Worm (Caenorhabditis elegans) whole organism, midembryonic: ENCODE data around the gene srx-93.
"Not testable (repeated sequence)": the region's sequence is repeated elsewhere in the genome, so short reads cannot be mapped to it uniquely, and the experiment has no call there.

Experiments
- T22C8.4 ChIP-seq: fragments of 200-800 bp; sonication (Bioruptor generic); IDR thresholded peaks from 2 replicates; pipeline ENCODE4 v1.3.6; 2022; ENCODE audit warnings: missing genetic modification characterization, missing compliant biosample characterization
- cog-1 ChIP-seq: sonication (generic microtip); optimal IDR thresholded peaks from 2 replicates; lab custom pipeline; 2016; ENCODE audit warnings: missing genetic modification characterization, missing compliant biosample characterization
- flt-1 ChIP-seq: fragments of 200-800 bp; sonication (Bioruptor generic); IDR thresholded peaks from 2 replicates; pipeline ENCODE4 v1.3.6; 2022; ENCODE audit warnings: missing genetic modification characterization, missing compliant biosample characterization
- klf-2 ChIP-seq: fragments of 200-800 bp; sonication (Bioruptor generic); conservative IDR thresholded peaks from 2 replicates; pipeline ENCODE4 v1.3.6; 2022; ENCODE audit warnings: missing genetic modification reagents, missing genetic modification characterization, missing compliant biosample characterization
- med-1 ChIP-seq: sonication (generic microtip); optimal IDR thresholded peaks from 2 replicates; lab custom pipeline; 2017; ENCODE audit warnings: missing genetic modification characterization, mild to moderate bottlenecking, missing compliant biosample characterization, antibody characterized with exemption, missing genetic modification reagents; ENCODE audit not compliant: insufficient read depth
- ref-1 ChIP-seq: fragments of 200-800 bp; sonication (Bioruptor generic); conservative IDR thresholded peaks from 2 replicates; pipeline ENCODE4 v1.3.6; 2022; ENCODE audit warnings: missing genetic modification reagents, missing genetic modification characterization, missing compliant biosample characterization
- tab-1 ChIP-seq: fragments of 200-800 bp; sonication (Bioruptor generic); IDR thresholded peaks from 2 replicates; pipeline ENCODE4 v1.3.6; 2022; ENCODE audit warnings: missing genetic modification characterization, missing compliant biosample characterization
- ztf-23 ChIP-seq: fragments of 200-800 bp; sonication (Bioruptor generic); IDR thresholded peaks from 2 replicates; pipeline ENCODE4 v1.3.6; 2022; ENCODE audit warnings: missing genetic modification reagents, missing genetic modification characterization, missing compliant biosample characterization
- ztf-29 ChIP-seq: fragments of 200-800 bp; sonication (Bioruptor generic); IDR thresholded peaks from 2 replicates; pipeline ENCODE4 v1.3.6; 2022; ENCODE audit warnings: missing genetic modification reagents, missing genetic modification characterization, missing compliant biosample characterization

The srx-93 gene

ce11 chrV:3610709-3611108 lies 9.8 kb downstream of the srx-93 start:
- TF ChIP-seq T22C8.4 (GFP tag; lab: Robert Waterston, UW) (no peak), ztf-29 (GFP tag; lab: Robert Waterston, UW) (no peak), flt-1 (no peak), tab-1 (GFP tag; lab: Robert Waterston, UW) (no peak), ztf-23 (GFP tag; lab: Robert Waterston, UW) (no peak), ref-1 (GFP tag; lab: Robert Waterston, UW) (no peak), med-1 (GFP tag; lab: Kevin White, UChicago) (no peak), klf-2 (no peak), cog-1 (tag; lab: Kevin White, UChicago) (no peak)

- no peak for TF ChIP-seq ztf-23 (GFP tag; lab: Robert Waterston, UW)
- TF ChIP-seq med-1 (GFP tag; lab: Kevin White, UChicago): no peak
- no peak for TF ChIP-seq tab-1 (GFP tag; lab: Robert Waterston, UW)
- TF ChIP-seq cog-1 (tag; lab: Kevin White, UChicago): no peak
- TF ChIP-seq ztf-29 (GFP tag; lab: Robert Waterston, UW): no peak
- TF ChIP-seq T22C8.4 (GFP tag; lab: Robert Waterston, UW): no peak
- TF ChIP-seq klf-2: no peak
- TF ChIP-seq ref-1 (GFP tag; lab: Robert Waterston, UW): no peak
- TF ChIP-seq flt-1: no peak
Measured at ce11 chrV:3606391-3606790, 14.1 kb downstream of the srx-93 start.

- TF ChIP-seq cog-1 (tag; lab: Kevin White, UChicago) (no peak), tab-1 (GFP tag; lab: Robert Waterston, UW) (no peak), flt-1 (no peak), ref-1 (GFP tag; lab: Robert Waterston, UW) (no peak), ztf-23 (GFP tag; lab: Robert Waterston, UW) (no peak), med-1 (GFP tag; lab: Kevin White, UChicago) (no peak)
Measured at ce11 chrV:3605325-3605724, 15.2 kb downstream of the srx-93 start, which contains the start of gene T22F3.8. T22F3.8 (minus strand) TSS chrV:3605425.

- TF ChIP-seq ref-1 (GFP tag; lab: Robert Waterston, UW) (no peak), ztf-23 (GFP tag; lab: Robert Waterston, UW) (no peak)
Measured at ce11 chrV:3600570-3600969, 19.9 kb downstream of the srx-93 start, which contains the start of gene T22F3.7. T22F3.7 (minus strand) TSS chrV:3600670.

ce11 chrV:3597052-3597451 lies 23.5 kb downstream of the srx-93 start, which contains the start of gene srh-212:
srh-212 (minus strand) TSS chrV:3597152.
- TF ChIP-seq klf-2; ztf-29 (GFP tag; lab: Robert Waterston, UW); cog-1 (tag; lab: Kevin White, UChicago): not testable (repeated sequence)

ce11 chrV:3594936-3595335 lies 25.6 kb downstream of the srx-93 start, which contains the start of gene srh-213:
srh-213 (minus strand) TSS chrV:3595036.
- TF ChIP-seq flt-1: no peak
- TF ChIP-seq ztf-29 (GFP tag; lab: Robert Waterston, UW): no peak
- TF ChIP-seq ztf-23 (GFP tag; lab: Robert Waterston, UW): no peak
- TF ChIP-seq ref-1 (GFP tag; lab: Robert Waterston, UW): no peak
- TF ChIP-seq tab-1 (GFP tag; lab: Robert Waterston, UW): no peak
- no peak for TF ChIP-seq med-1 (GFP tag; lab: Kevin White, UChicago)
- no peak for TF ChIP-seq klf-2
- no peak for TF ChIP-seq T22C8.4 (GFP tag; lab: Robert Waterston, UW)
- no peak for TF ChIP-seq cog-1 (tag; lab: Kevin White, UChicago)

- no peak for TF ChIP-seq T22C8.4 (GFP tag; lab: Robert Waterston, UW)
- no peak for TF ChIP-seq ref-1 (GFP tag; lab: Robert Waterston, UW)
- TF ChIP-seq ztf-29 (GFP tag; lab: Robert Waterston, UW): no peak
- TF ChIP-seq med-1 (GFP tag; lab: Kevin White, UChicago): no peak
- no peak for TF ChIP-seq flt-1
- TF ChIP-seq tab-1 (GFP tag; lab: Robert Waterston, UW): no peak
- no peak for TF ChIP-seq klf-2
- TF ChIP-seq cog-1 (tag; lab: Kevin White, UChicago): no peak
- no peak for TF ChIP-seq ztf-23 (GFP tag; lab: Robert Waterston, UW)
Measured at ce11 chrV:3592099-3592498, 28.4 kb downstream of the srx-93 start, which contains the start of gene T22F3.12. T22F3.12 (minus strand) TSS chrV:3592199.

- TF ChIP-seq T22C8.4 (GFP tag; lab: Robert Waterston, UW) (no peak), flt-1 (no peak), tab-1 (GFP tag; lab: Robert Waterston, UW) (no peak), klf-2 (no peak), ztf-23 (GFP tag; lab: Robert Waterston, UW) (no peak), ref-1 (GFP tag; lab: Robert Waterston, UW) (no peak)
Measured at ce11 chrV:3588223-3588622, 32.3 kb downstream of the srx-93 start.

- TF ChIP-seq flt-1: peak; percentile 74
- TF ChIP-seq T22C8.4 (GFP tag; lab: Robert Waterston, UW): 0 out of 2 replicates have a peak, but pooled peaks have one; percentile 15
- TF ChIP-seq ztf-23 (GFP tag; lab: Robert Waterston, UW): peak; percentile 76
- TF ChIP-seq ref-1 (GFP tag; lab: Robert Waterston, UW): no peak
- peak; percentile 49; the same call in 1 of the 2 replicates for TF ChIP-seq ztf-29 (GFP tag; lab: Robert Waterston, UW)
- TF ChIP-seq cog-1 (tag; lab: Kevin White, UChicago): no peak
- 0 out of 2 replicates have a peak, but pooled peaks have one; percentile 57 for TF ChIP-seq klf-2
- peak; percentile 81; the same call in 1 of the 2 replicates for TF ChIP-seq tab-1 (GFP tag; lab: Robert Waterston, UW)
- TF ChIP-seq med-1 (GFP tag; lab: Kevin White, UChicago): peak; percentile 66
Measured at ce11 chrV:3587633-3588032, 32.9 kb downstream of the srx-93 start.
